Worm (Caenorhabditis elegans): ENCODE results near the gene M163.21.
A peak's percentile ranks its signal among the peaks of the same experiment; 100 is the strongest.

Gene M163.21

DNA sequence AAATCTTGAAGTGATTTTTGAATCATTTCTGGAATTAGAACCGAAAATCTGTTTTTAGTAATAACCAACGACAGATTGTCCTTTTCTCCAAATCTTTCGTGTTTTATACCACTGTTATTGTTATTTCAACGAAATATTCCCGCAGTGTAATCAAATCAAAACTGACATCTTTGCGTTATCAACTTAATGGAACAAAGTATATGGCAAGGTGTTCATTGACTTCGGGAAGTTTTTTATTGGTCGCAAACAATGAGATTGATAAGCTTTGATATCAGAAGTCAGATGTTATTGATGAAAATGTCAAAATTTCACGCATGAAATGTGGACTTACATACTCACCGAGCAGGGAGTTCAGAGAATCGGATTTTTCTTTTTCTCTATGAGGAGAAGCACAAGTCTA lies 42.0 kb upstream of the M163.21 start, which contains the start of gene F23D12.11:
TSS of gene F23D12.11 (minus strand) at position 79 of the 400 bp plus-strand sequence.
- no peak for TF ChIP-seq daf-16 (GFP tag; optimal IDR thresholded peaks at IDR 0.05)
- peak; percentile 59 for TF ChIP-seq daf-16 (tag; optimal IDR thresholded peaks at IDR 0.05)
- TF ChIP-seq spr-1 (tag; optimal IDR thresholded peaks at IDR 0.05): no peak
- TF ChIP-seq snpc-1.2 (GFP tag; IDR thresholded peaks at IDR 0.05): no peak
- TF ChIP-seq lin-13 (GFP tag; optimal IDR thresholded peaks at IDR 0.05): no peak
- TF ChIP-seq ZK546.5 (tag; optimal IDR thresholded peaks at IDR 0.05): no peak
- no peak for TF ChIP-seq madf-5 (GFP tag; IDR thresholded peaks at IDR 0.05)
- 0 out of 2 replicates have a peak, but pooled peaks have one; percentile 16 for TF ChIP-seq dmd-6 (GFP tag; IDR thresholded peaks at IDR 0.05)
- TF ChIP-seq ama-1 (optimal IDR thresholded peaks at IDR 0.05): no peak
- no peak for TF ChIP-seq saeg-2 (GFP tag; IDR thresholded peaks at IDR 0.05)
- TF ChIP-seq nhr-48 (tag; optimal IDR thresholded peaks at IDR 0.05): no peak
- TF ChIP-seq nhr-28 (tag; optimal IDR thresholded peaks at IDR 0.05): peak; percentile 31

DNA sequence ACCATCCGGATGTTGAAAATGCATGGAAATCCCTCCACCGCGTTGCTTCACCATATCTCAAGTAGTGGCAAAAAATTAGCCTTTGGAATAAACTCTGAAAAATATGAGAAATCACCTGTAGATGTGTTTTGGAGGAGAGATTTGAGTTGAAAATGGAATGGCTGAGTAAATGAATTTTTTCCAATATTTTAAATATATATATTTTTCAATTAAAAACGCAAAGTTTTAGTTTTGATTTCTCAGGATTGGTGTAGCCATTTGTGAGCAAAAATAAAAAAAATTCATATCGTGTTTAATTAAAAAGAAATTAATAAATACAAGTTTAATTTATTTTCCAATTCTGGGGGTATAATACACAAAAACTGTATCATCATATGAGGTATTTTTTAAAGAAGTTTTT lies 38.6 kb upstream of the M163.21 start, which contains the start of gene F23D12.1:
TSS of gene F23D12.1 (minus strand) at position 101 of the 400 bp plus-strand sequence.
- TF ChIP-seq jun-1 (tag; optimal IDR thresholded peaks at IDR 0.05) (no peak), aly-2 (tag; optimal IDR thresholded peaks at IDR 0.05) (no peak), F10B5.3 (tag; optimal IDR thresholded peaks at IDR 0.05) (no peak), vab-7 (GFP tag; IDR thresholded peaks at IDR 0.05) (no peak), lir-3 (tag; optimal IDR thresholded peaks at IDR 0.05) (no peak), T20F7.1 (GFP tag; optimal IDR thresholded peaks at IDR 0.05) (no peak), unc-62 (GFP tag; optimal IDR thresholded peaks at IDR 0.05 in 1 of 2) (no peak), unc-62 (tag; optimal IDR thresholded peaks at IDR 0.05) (no peak), zip-11 (GFP tag; IDR thresholded peaks at IDR 0.05) (no peak), spr-3 (GFP tag; optimal IDR thresholded peaks at IDR 0.05) (no peak), arid-1 (GFP tag; conservative IDR thresholded peaks at IDR 0.05) (no peak), ama-1 (optimal IDR thresholded peaks at IDR 0.05) (no peak), ztf-11 (tag; optimal IDR thresholded peaks at IDR 0.05) (no peak), madf-5 (GFP tag; IDR thresholded peaks at IDR 0.05) (no peak), ceh-28 (tag; optimal IDR thresholded peaks at IDR 0.05) (no peak), gei-8 (GFP tag; optimal IDR thresholded peaks at IDR 0.05) (no peak), zfp-3 (GFP tag; conservative IDR thresholded peaks at IDR 0.05) (no peak), hif-1 (tag; optimal IDR thresholded peaks at IDR 0.05) (no peak), nhr-111 (GFP tag; optimal IDR thresholded peaks at IDR 0.05) (no peak), nhr-25 (tag; optimal IDR thresholded peaks at IDR 0.05; ENCODE audit: borderline replicate concordance, insufficient read depth) (no peak)

DNA sequence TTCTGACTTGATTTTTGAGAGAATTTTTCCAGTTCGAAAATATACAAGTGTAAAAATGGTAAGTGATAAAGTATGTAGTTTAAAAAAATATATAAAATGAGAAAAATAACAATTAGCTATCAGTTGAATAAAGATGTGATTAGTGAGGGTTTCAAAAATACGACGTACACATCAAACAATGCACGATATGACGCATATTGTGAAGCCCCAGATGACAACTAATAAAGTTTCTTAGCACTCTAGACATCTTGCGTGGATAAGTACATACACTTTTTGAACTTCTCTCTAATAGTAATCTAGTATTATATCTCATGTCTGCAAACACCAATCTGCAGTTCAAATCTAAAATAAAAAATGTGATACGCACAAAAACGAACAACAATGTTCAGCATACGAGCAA lies 36.2 kb upstream of the M163.21 start:
- peak; percentile 55 for TF ChIP-seq aha-1 (tag)
- no peak for TF ChIP-seq egl-43 (GFP tag; IDR thresholded peaks at IDR 0.05)

DNA sequence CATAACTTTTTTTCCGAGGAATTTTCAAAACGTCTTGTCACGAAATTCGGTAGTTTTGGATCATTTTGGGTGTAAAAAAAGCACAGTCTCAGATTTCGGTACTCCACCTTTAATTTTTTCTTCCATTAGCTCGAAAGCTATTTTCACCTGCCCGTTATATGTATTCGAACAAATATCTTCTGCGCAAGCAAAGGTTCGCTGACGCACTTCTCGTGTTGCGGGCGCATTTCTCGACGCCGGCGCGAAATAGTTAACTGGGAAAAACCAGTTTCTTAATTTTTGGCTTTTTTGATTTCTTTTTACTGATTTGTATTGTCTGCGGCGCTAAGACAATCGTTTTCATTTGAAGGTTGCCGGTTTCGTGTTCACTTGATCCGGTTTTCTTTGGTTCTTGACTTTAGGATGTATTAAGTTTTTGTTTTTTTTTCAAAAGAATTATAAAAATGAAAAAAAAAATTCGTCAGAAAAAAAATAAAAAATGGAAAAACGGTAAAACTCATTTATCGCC lies 30.9 kb upstream of the M163.21 start:
- peak; percentile 68 for TF ChIP-seq aha-1 (tag)
- TF ChIP-seq nhr-77 (tag; optimal IDR thresholded peaks at IDR 0.05): no peak

DNA sequence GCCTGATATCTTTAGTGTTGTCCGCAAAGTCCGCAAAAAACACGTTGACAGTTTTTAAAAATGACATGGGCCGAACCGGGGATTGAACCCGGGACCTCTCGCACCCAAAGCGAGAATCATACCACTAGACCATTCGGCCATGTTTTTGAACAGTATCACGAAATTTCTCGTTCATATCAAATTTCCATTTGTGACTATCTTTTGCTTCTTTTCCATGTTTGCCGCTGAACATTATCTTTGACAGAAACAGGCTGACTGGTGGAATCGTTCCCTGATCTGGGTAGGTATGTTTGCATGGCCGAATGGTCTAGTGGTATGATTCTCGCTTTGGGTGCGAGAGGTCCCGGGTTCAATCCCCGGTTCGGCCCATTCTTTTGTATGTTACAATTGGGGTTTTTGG lies 28.8 kb upstream of the M163.21 start:
- peak; percentile 53 for TF ChIP-seq duxl-1 (tag; optimal IDR thresholded peaks at IDR 0.05; ENCODE audit: poor library complexity)
- TF ChIP-seq dmd-6 (GFP tag; IDR thresholded peaks at IDR 0.05): peak; percentile 43
- TF ChIP-seq nhr-102 (tag; optimal IDR thresholded peaks at IDR 0.05): peak; percentile 71
- peak; percentile 60 for TF ChIP-seq snpc-1.2 (GFP tag; IDR thresholded peaks at IDR 0.05)
- TF ChIP-seq spr-1 (tag; optimal IDR thresholded peaks at IDR 0.05): peak; percentile 51
- TF ChIP-seq nhr-28 (tag; optimal IDR thresholded peaks at IDR 0.05): peak; percentile 40
- TF ChIP-seq mxl-3 (GFP tag; optimal IDR thresholded peaks at IDR 0.05): peak; percentile 44
- peak; percentile 7 for TF ChIP-seq rbr-2 (tag; optimal IDR thresholded peaks at IDR 0.05)
- TF ChIP-seq zfp-2 (tag; optimal IDR thresholded peaks at IDR 0.05): peak; percentile 43
- TF ChIP-seq daf-16 (GFP tag; optimal IDR thresholded peaks at IDR 0.05): peak in 1 of 2 experiments; percentile 79
- peak; percentile 66 for TF ChIP-seq daf-16 (tag; optimal IDR thresholded peaks at IDR 0.05)
- peak; percentile 84 for TF ChIP-seq aha-1 (tag)
- TF ChIP-seq zip-2 (tag; optimal IDR thresholded peaks at IDR 0.05): peak; percentile 48
- TF ChIP-seq tra-1 (GFP tag; IDR thresholded peaks at IDR 0.05): peak; percentile 21; the same call in 1 of the 2 replicates
- peak; percentile 37 for TF ChIP-seq hlh-30 (tag; optimal IDR thresholded peaks at IDR 0.05; ENCODE audit: insufficient read depth)
- TF ChIP-seq ceh-20 (GFP tag; IDR thresholded peaks at IDR 0.05): peak; percentile 18; the same call in 1 of the 2 replicates
- peak; percentile 59; the same call in 1 of the 2 replicates for TF ChIP-seq php-3 (GFP tag; IDR thresholded peaks at IDR 0.05)
- peak; percentile 9 for TF ChIP-seq T20F7.1 (GFP tag; optimal IDR thresholded peaks at IDR 0.05)
- 0 out of 2 replicates have a peak, but pooled peaks have one; percentile 57 for TF ChIP-seq F26F4.8 (GFP tag; conservative IDR thresholded peaks at IDR 0.05)
